Worm (Caenorhabditis elegans) whole organism, L1 larva: Measurements from ENCODE around the gene C09G9.1.
A peak's percentile ranks its signal among the peaks of the same experiment; 100 is the strongest.

Experiments
- C16A3.4 ChIP-seq: fragments of 150-350 bp; optimal IDR thresholded peaks from 2 replicates; lab custom pipeline; 2014; ENCODE audit warnings: missing biosample characterization, missing genetic modification characterization
- C34B4.2 ChIP-seq: sonication (generic microtip); optimal IDR thresholded peaks from 2 replicates; lab custom pipeline; 2017; ENCODE audit warnings: mild to moderate bottlenecking, missing genetic modification characterization, missing compliant biosample characterization
- aly-2 ChIP-seq: fragments of 150-350 bp; optimal IDR thresholded peaks from 2 replicates; lab custom pipeline; 2014; ENCODE audit warnings: missing biosample characterization, missing genetic modification characterization
- ama-1 ChIP-seq: fragments of 150-350 bp; optimal IDR thresholded peaks from 2 replicates; lab custom pipeline; 2014
- blmp-1 ChIP-seq: fragments of 150-350 bp; optimal IDR thresholded peaks from 2 replicates; lab custom pipeline; 2014; ENCODE audit warnings: missing biosample characterization, missing genetic modification characterization
- ceh-63 ChIP-seq: fragments of 200-800 bp; sonication (Bioruptor generic); optimal IDR thresholded peaks from 2 replicates; lab custom pipeline; 2018; ENCODE audit warnings: mild to moderate bottlenecking, missing genetic modification characterization, missing compliant biosample characterization
- ceh-8 ChIP-seq: fragments of 200-800 bp; sonication (Bioruptor generic); optimal IDR thresholded peaks from 2 replicates; lab custom pipeline; 2018; ENCODE audit warnings: mild to moderate bottlenecking, missing genetic modification characterization, moderate library complexity, missing compliant biosample characterization
- ceh-82 ChIP-seq, 3 experiments: fragments of 150-350 bp in 1 of 3; sonication (generic microtip) in 2 of 3; optimal IDR thresholded peaks; 2 replicates each; lab custom pipeline; 2014 to 2017; ENCODE audit warnings: missing biosample characterization in 3 of 3, missing genetic modification characterization in 3 of 3
- dpl-1 ChIP-seq, 3 experiments: fragments of 150-350 bp in 2 of 3; sonication (generic microtip) in 1 of 3; optimal IDR thresholded peaks; 2 replicates each; lab custom pipeline; 2014 to 2017; ENCODE audit warnings: missing biosample characterization in 3 of 3, missing genetic modification characterization in 3 of 3, missing genetic modification reagents in 3 of 3
- efl-1 ChIP-seq, 4 experiments: fragments of 150-350 bp; optimal IDR thresholded peaks in 3 of 4; peaks in 1 of 4; 1 replicate in 1 of 4; 2 replicates in 3 of 4; lab custom pipeline; 2014; ENCODE audit warnings: missing biosample characterization in 2 of 4, missing genetic modification characterization in 2 of 4, missing genetic modification reagents in 2 of 4
- efl-3 ChIP-seq: fragments of 200-800 bp; sonication (Bioruptor generic); optimal IDR thresholded peaks from 2 replicates; lab custom pipeline; 2018; ENCODE audit warnings: mild to moderate bottlenecking, missing genetic modification characterization, missing compliant biosample characterization
- egl-13 ChIP-seq: sonication (generic microtip); optimal IDR thresholded peaks from 2 replicates; lab custom pipeline; 2016; ENCODE audit warnings: missing genotype, missing genetic modification reagents, missing genetic modification characterization, missing compliant biosample characterization
- elt-2 ChIP-seq: sonication (generic microtip); optimal IDR thresholded peaks from 2 replicates; lab custom pipeline; 2016; ENCODE audit warnings: missing genetic modification characterization, mild to moderate bottlenecking, inconsistent platforms, missing compliant biosample characterization, missing genetic modification reagents
- ets-5 ChIP-seq: fragments of 200-800 bp; sonication (Bioruptor generic); IDR thresholded peaks from 2 replicates; pipeline ENCODE4 v1.3.6; 2022; ENCODE audit warnings: missing genetic modification characterization, missing compliant biosample characterization
- fkh-10 ChIP-seq: sonication (generic microtip); optimal IDR thresholded peaks from 2 replicates; lab custom pipeline; 2017; ENCODE audit warnings: missing biosample characterization, missing genetic modification reagents, missing genetic modification characterization
- fkh-8 ChIP-seq: sonication (generic microtip); optimal IDR thresholded peaks from 2 replicates; lab custom pipeline; 2016; ENCODE audit warnings: mild to moderate bottlenecking, missing genetic modification characterization, missing compliant biosample characterization
- fos-1 ChIP-seq: fragments of 150-350 bp; optimal IDR thresholded peaks from 2 replicates; lab custom pipeline; 2014; ENCODE audit warnings: missing biosample characterization, missing genetic modification characterization
- hlh-17 ChIP-seq: fragments of 200-800 bp; sonication (Bioruptor generic); optimal IDR thresholded peaks from 2 replicates; lab custom pipeline; 2018; ENCODE audit warnings: missing genetic modification characterization, mild to moderate bottlenecking, missing compliant biosample characterization, moderate library complexity, borderline replicate concordance
- isw-1 ChIP-seq: fragments of 200-800 bp; sonication (Bioruptor generic); IDR thresholded peaks from 2 replicates; pipeline ENCODE4 v1.3.6; 2022; ENCODE audit warnings: missing genetic modification characterization, missing compliant biosample characterization
- lin-13 ChIP-seq: fragments of 150-350 bp; optimal IDR thresholded peaks from 2 replicates; lab custom pipeline; 2014; ENCODE audit warnings: missing biosample characterization, missing genetic modification reagents, missing genetic modification characterization
- lin-15B ChIP-seq: fragments of 150-350 bp; sonication (generic microtip); optimal IDR thresholded peaks from 3 replicates; lab custom pipeline; 2014; ENCODE audit warnings: missing biosample characterization, missing genetic modification characterization
- lin-35 ChIP-seq, 2 experiments: fragments of 150-350 bp; optimal IDR thresholded peaks; 2 replicates each; lab custom pipeline; 2014; ENCODE audit warnings: missing biosample characterization in 2 of 2, missing genetic modification characterization in 2 of 2, missing genetic modification reagents in 2 of 2
- lir-3 ChIP-seq: sonication (generic microtip); optimal IDR thresholded peaks from 2 replicates; lab custom pipeline; 2016; ENCODE audit warnings: mild to moderate bottlenecking, missing genetic modification characterization, moderate library complexity, missing compliant biosample characterization; ENCODE audit not compliant: poor library complexity
- lsy-2 ChIP-seq, 2 experiments: fragments of 150-350 bp; optimal IDR thresholded peaks; 2 replicates each; lab custom pipeline; 2014; ENCODE audit warnings: missing biosample characterization in 2 of 2, missing genetic modification characterization in 2 of 2
- mab-9 ChIP-seq: fragments of 200-800 bp; sonication (Bioruptor generic); IDR thresholded peaks from 2 replicates; pipeline ENCODE4 v1.3.6; 2022; ENCODE audit warnings: missing genetic modification reagents, missing genetic modification characterization, missing compliant biosample characterization
- mep-1 ChIP-seq: fragments of 150-350 bp; optimal IDR thresholded peaks from 2 replicates; lab custom pipeline; 2014; ENCODE audit warnings: missing biosample characterization, missing genetic modification characterization
- nhr-20 ChIP-seq: sonication (generic microtip); optimal IDR thresholded peaks from 2 replicates; lab custom pipeline; 2016; ENCODE audit warnings: mild to moderate bottlenecking, missing genetic modification characterization, missing compliant biosample characterization
- nhr-71 ChIP-seq: sonication (generic microtip); optimal IDR thresholded peaks from 2 replicates; lab custom pipeline; 2016; ENCODE audit warnings: mild to moderate bottlenecking, missing genetic modification characterization, moderate library complexity, missing compliant biosample characterization
- nhr-76 ChIP-seq: sonication (generic microtip); optimal IDR thresholded peaks from 2 replicates; lab custom pipeline; 2017; ENCODE audit warnings: missing biosample characterization, missing genetic modification characterization
- nhr-84 ChIP-seq: sonication (generic microtip); optimal IDR thresholded peaks from 2 replicates; lab custom pipeline; 2017; ENCODE audit warnings: missing biosample characterization, missing genetic modification characterization
- nhr-85 ChIP-seq: sonication (generic microtip); peaks from one replicate; lab custom pipeline; 2016; ENCODE audit warnings: missing genetic modification characterization, inconsistent platforms, missing compliant biosample characterization
- nhr-90 ChIP-seq: sonication (generic microtip); optimal IDR thresholded peaks from 2 replicates; lab custom pipeline; 2016; ENCODE audit warnings: mild to moderate bottlenecking, missing genetic modification characterization, missing compliant biosample characterization; ENCODE audit not compliant: poor library complexity
- pag-3 ChIP-seq: sonication (generic microtip); optimal IDR thresholded peaks from 2 replicates; lab custom pipeline; 2017; ENCODE audit warnings: missing genetic modification characterization, mild to moderate bottlenecking, missing compliant biosample characterization, antibody characterized with exemption, borderline replicate concordance; ENCODE audit not compliant: insufficient read depth
- pqm-1 ChIP-seq: sonication (generic microtip); optimal IDR thresholded peaks from 3 replicates; lab custom pipeline; 2017; ENCODE audit warnings: missing biosample characterization, missing genetic modification characterization
- rnt-1 ChIP-seq: sonication (generic microtip); optimal IDR thresholded peaks from 2 replicates; lab custom pipeline; 2016; ENCODE audit warnings: mild to moderate bottlenecking, missing genetic modification characterization, moderate library complexity, missing compliant biosample characterization
- sox-4 ChIP-seq: sonication (generic microtip); optimal IDR thresholded peaks from 2 replicates; lab custom pipeline; 2016; ENCODE audit warnings: missing genetic modification characterization, missing compliant biosample characterization
- sptf-1 ChIP-seq: fragments of 150-350 bp; optimal IDR thresholded peaks from 2 replicates; lab custom pipeline; 2014; ENCODE audit warnings: missing biosample characterization, missing genetic modification characterization
- swsn-7 ChIP-seq: sonication (generic microtip); optimal IDR thresholded peaks from 2 replicates; lab custom pipeline; 2016; ENCODE audit warnings: missing genetic modification characterization, missing compliant biosample characterization
- tbx-2 ChIP-seq: sonication (generic microtip); optimal IDR thresholded peaks from 2 replicates; lab custom pipeline; 2016; ENCODE audit warnings: missing genetic modification characterization, missing compliant biosample characterization
- unc-130 ChIP-seq: fragments of 150-350 bp; optimal IDR thresholded peaks from 2 replicates; lab custom pipeline; 2017; ENCODE audit warnings: missing biosample characterization, missing genetic modification characterization, inconsistent platforms
- unc-86 ChIP-seq: sonication (generic microtip); optimal IDR thresholded peaks from 2 replicates; lab custom pipeline; 2016; ENCODE audit warnings: missing genetic modification characterization, missing compliant biosample characterization
- zip-4 ChIP-seq: fragments of 200-800 bp; sonication (Bioruptor generic); optimal IDR thresholded peaks from 2 replicates; lab custom pipeline; 2018; ENCODE audit warnings: mild to moderate bottlenecking, missing genetic modification characterization, moderate library complexity, missing compliant biosample characterization
- ztf-11 ChIP-seq, 2 experiments: sonication (generic microtip); optimal IDR thresholded peaks; 2 replicates each; lab custom pipeline; 2016 to 2017; ENCODE audit warnings: missing genetic modification characterization in 2 of 2, missing biosample characterization in 1 of 2, missing compliant biosample characterization in 1 of 2
- ztf-4 ChIP-seq: fragments of 150-350 bp; optimal IDR thresholded peaks from 2 replicates; lab custom pipeline; 2014; ENCODE audit warnings: missing biosample characterization, missing genetic modification characterization

The C09G9.1 gene

ce11 chrIV:8879810-8880209 is 14.5 kb upstream of the C09G9.1 start, which contains the start of gene npax-4:
Gene npax-4 (minus strand): TSS chrIV:8879910.
- TF ChIP-seq rnt-1 (tag; lab: Kevin White, UChicago) (no peak), nhr-84 (tag; lab: Kevin White, UChicago) (no peak), sptf-1 (tag; lab: Kevin White, UChicago) (no peak), mep-1 (tag; lab: Kevin White, UChicago) (no peak), nhr-90 (tag; lab: Kevin White, UChicago) (no peak), isw-1 (GFP tag; lab: Robert Waterston, UW) (no peak), mab-9 (GFP tag; lab: Robert Waterston, UW) (no peak), ceh-8 (GFP tag; lab: Kevin White, UChicago) (no peak), ztf-11 (tag; optimal IDR thresholded peaks at IDR 0.05; lab: Kevin White, UChicago) (no peak), lir-3 (tag; lab: Kevin White, UChicago) (no peak), fkh-8 (tag; lab: Kevin White, UChicago) (no peak), nhr-71 (tag; lab: Kevin White, UChicago) (no peak), sox-4 (tag; lab: Kevin White, UChicago) (no peak), aly-2 (no peak), ztf-4 (no peak), fkh-10 (GFP tag; lab: Kevin White, UChicago) (no peak), fos-1 (tag; lab: Kevin White, UChicago) (no peak), lin-13 (GFP tag; lab: Kevin White, UChicago) (no peak), egl-13 (tag; lab: Kevin White, UChicago) (no peak)

- no peak for TF ChIP-seq C34B4.2 (tag; lab: Kevin White, UChicago)
- no peak for TF ChIP-seq efl-3 (GFP tag; lab: Kevin White, UChicago)
- no peak for TF ChIP-seq lin-15B
- no peak for TF ChIP-seq unc-130 (tag; lab: Kevin White, UChicago)
- no peak for TF ChIP-seq fos-1 (tag; lab: Kevin White, UChicago)
- TF ChIP-seq ets-5, result no peak
- TF ChIP-seq egl-13 (tag; lab: Kevin White, UChicago), result no peak
- TF ChIP-seq tbx-2 (tag; lab: Kevin White, UChicago), result no peak
- no peak for TF ChIP-seq swsn-7 (tag; lab: Kevin White, UChicago)
These were observed 8.6 kb upstream of the C09G9.1 start, which contains the start of gene hdl-2 for ce11 chrIV:8873847-8874246. Gene hdl-2 (plus strand): TSS chrIV:8874147.

- TF ChIP-seq sox-4 (tag; lab: Kevin White, UChicago) (no peak), nhr-85 (tag; lab: Kevin White, UChicago) (no peak), efl-1 (optimal IDR thresholded peaks at IDR 0.05; lab: Kevin White, UChicago) (no peak), efl-1 (GFP tag; optimal IDR thresholded peaks at IDR 0.05 in 1 of 2; lab: Kevin White, UChicago) (no peak), nhr-84 (tag; lab: Kevin White, UChicago) (no peak), rnt-1 (tag; lab: Kevin White, UChicago) (no peak), lin-35 (GFP tag; optimal IDR thresholded peaks at IDR 0.05; lab: Kevin White, UChicago) (no peak)
These were observed 7.7 kb upstream of the C09G9.1 start, which contains the start of gene C09G9.3 for ce11 chrIV:8872958-8873357. Gene C09G9.3 (minus strand): TSS chrIV:8873058.

- TF ChIP-seq C16A3.4 (tag; lab: Kevin White, UChicago), result peak; percentile 37
- TF ChIP-seq lir-3 (tag; lab: Kevin White, UChicago), result no peak
- TF ChIP-seq pag-3, result no peak
- TF ChIP-seq nhr-20 (tag; lab: Kevin White, UChicago), result peak; percentile 59
- peak; percentile 93 to 96 (median 95) for TF ChIP-seq dpl-1 (GFP tag; optimal IDR thresholded peaks at IDR 0.05; lab: Kevin White, UChicago)
- TF ChIP-seq sox-4 (tag; lab: Kevin White, UChicago), result no peak
- TF ChIP-seq unc-86 (tag; lab: Kevin White, UChicago), result no peak
- peak; percentile 50 for TF ChIP-seq swsn-7 (tag; lab: Kevin White, UChicago)
- peak; percentile 95 to 97 for TF ChIP-seq lin-35 (GFP tag; optimal IDR thresholded peaks at IDR 0.05; lab: Kevin White, UChicago)
- peak; percentile 15 for TF ChIP-seq lin-13 (GFP tag; lab: Kevin White, UChicago)
- peak in 1 of 2 experiments; percentile 60 for TF ChIP-seq lsy-2 (tag; optimal IDR thresholded peaks at IDR 0.05; lab: Kevin White, UChicago)
- TF ChIP-seq hlh-17 (GFP tag; lab: Kevin White, UChicago), result no peak
- TF ChIP-seq ama-1 (lab: Kevin White, UChicago), result no peak
- peak; percentile 40 to 53 (median 43) for TF ChIP-seq ceh-82 (tag; optimal IDR thresholded peaks at IDR 0.05; lab: Kevin White, UChicago)
- peak; percentile 72 for TF ChIP-seq mep-1 (tag; lab: Kevin White, UChicago)
- TF ChIP-seq pqm-1 (tag; lab: Kevin White, UChicago), result no peak
- TF ChIP-seq zip-4 (GFP tag; lab: Kevin White, UChicago), result no peak
- no peak for TF ChIP-seq ceh-63
- peak; percentile 46 for TF ChIP-seq unc-130 (tag; lab: Kevin White, UChicago)
- TF ChIP-seq nhr-76 (tag; lab: Kevin White, UChicago), result no peak
- no peak for TF ChIP-seq sptf-1 (tag; lab: Kevin White, UChicago)
- TF ChIP-seq blmp-1 (tag; lab: Kevin White, UChicago), result peak; percentile 58
- TF ChIP-seq elt-2 (tag; lab: Kevin White, UChicago), result no peak
These were observed 4.3 kb upstream of the C09G9.1 start, which contains the start of gene npp-23 for ce11 chrIV:8869624-8870023. Gene npp-23 (minus strand): TSS chrIV:8869679.
